Fruit fly (Drosophila melanogaster): ENCODE data around the gene Rpn5.

Gene Rpn5

DNA sequence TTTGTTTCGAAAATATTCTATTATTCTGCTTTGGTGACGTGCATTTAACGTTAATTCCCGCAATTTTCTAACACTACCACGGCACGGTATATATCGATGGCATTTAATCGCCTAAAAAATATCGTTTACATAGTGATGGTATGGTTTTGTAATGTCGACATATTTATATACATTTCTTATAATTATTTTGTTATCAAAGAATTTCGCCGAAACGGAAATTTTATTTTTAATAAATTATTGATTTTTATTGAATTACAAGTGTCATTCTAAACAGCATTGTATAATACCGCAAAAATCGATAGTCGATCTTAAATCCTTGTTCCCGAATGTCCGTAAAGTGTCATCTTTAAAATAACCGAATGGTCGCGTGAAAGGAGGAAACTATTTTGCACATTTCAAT lies 35.2 kb downstream of the Rpn5 start, which contains the start of the genes Sec20 and dgrn (continued):
- TF ChIP-seq nom (GFP tag; optimal IDR thresholded peaks at IDR 0.05) (no peak), CG12942 (GFP tag; optimal IDR thresholded peaks at IDR 0.05) (peak; percentile 59), Myb (GFP tag; optimal IDR thresholded peaks at IDR 0.05) (peak; percentile 64), CG7786 (GFP tag; optimal IDR thresholded peaks at IDR 0.05) (peak; percentile 39), CG12391 (tag; optimal IDR thresholded peaks at IDR 0.05) (peak; percentile 88), CG8281 (tag; optimal IDR thresholded peaks at IDR 0.05) (no peak), CG10462 (GFP tag; optimal IDR thresholded peaks at IDR 0.05) (peak; percentile 31), ewg (GFP tag; optimal IDR thresholded peaks at IDR 0.05) (peak; percentile 18), Atf6 (GFP tag; IDR thresholded peaks at IDR 0.05) (no peak), ro (GFP tag; IDR thresholded peaks at IDR 0.05) (no peak), pzg (GFP tag; optimal IDR thresholded peaks at IDR 0.05) (peak; percentile 77), dmrt11E (tag; optimal IDR thresholded peaks at IDR 0.05) (peak; percentile 75), MBD-R2 (GFP tag; IDR thresholded peaks at IDR 0.05) (peak; percentile 92), CG17385 (GFP tag; optimal IDR thresholded peaks at IDR 0.05) (peak; percentile 44), CG2678 (tag; optimal IDR thresholded peaks at IDR 0.05) (no peak), Sry-β (GFP tag; optimal IDR thresholded peaks at IDR 0.05) (no peak), jing (GFP tag; optimal IDR thresholded peaks at IDR 0.05) (no peak), wek (GFP tag; optimal IDR thresholded peaks at IDR 0.05) (no peak), pum (GFP tag; optimal IDR thresholded peaks at IDR 0.05) (peak; percentile 4), CG4360 (GFP tag; IDR thresholded peaks at IDR 0.05) (no peak), CG6175 (GFP tag; IDR thresholded peaks at IDR 0.05) (no peak), sisA (GFP tag; IDR thresholded peaks at IDR 0.05) (peak; percentile 60), CG17361 (GFP tag; IDR thresholded peaks at IDR 0.05) (peak; percentile 82), sens (GFP tag) (peak; percentile 86), mld (GFP tag; IDR thresholded peaks at IDR 0.05; ENCODE audit: partially characterized antibody) (peak; percentile 92), zfh1 (GFP tag; IDR thresholded peaks at IDR 0.05) (peak; percentile 66), p53 (GFP tag; optimal IDR thresholded peaks at IDR 0.05) (no peak), Hr39 (optimal IDR thresholded peaks at IDR 0.05) (no peak), bbx (GFP tag; IDR thresholded peaks at IDR 0.05; ENCODE audit: partially characterized antibody) (peak; percentile 94), bsh (GFP tag; optimal IDR thresholded peaks at IDR 0.05) (peak in 1 of 2 experiments; percentile 61), E2f2 (GFP tag; IDR thresholded peaks at IDR 0.05) (peak; percentile 69), CG18599 (GFP tag; optimal IDR thresholded peaks at IDR 0.05) (peak; percentile 67), Bteb2 (GFP tag; optimal IDR thresholded peaks at IDR 0.05) (peak; percentile 18), chinmo (GFP tag; IDR thresholded peaks at IDR 0.05; ENCODE audit: partially characterized antibody) (peak; percentile 85; the same call in 3 of the 4 replicates), cg (GFP tag; optimal IDR thresholded peaks at IDR 0.05) (no peak), stwl (tag; optimal IDR thresholded peaks at IDR 0.05) (peak; percentile 90), fu2 (GFP tag; optimal IDR thresholded peaks at IDR 0.05) (no peak), nmo (GFP tag; optimal IDR thresholded peaks at IDR 0.05) (peak; percentile 83), sim (GFP tag; IDR thresholded peaks at IDR 0.05) (no peak), CG12659 (GFP tag; optimal IDR thresholded peaks at IDR 0.05) (peak; percentile 82), maf-S (GFP tag; optimal IDR thresholded peaks at IDR 0.05) (no peak), chif (GFP tag; optimal IDR thresholded peaks at IDR 0.05) (no peak), lmd (GFP tag; IDR thresholded peaks at IDR 0.05) (peak; percentile 30; the same call in 1 of the 2 replicates), CG6683 (GFP tag; optimal IDR thresholded peaks at IDR 0.05) (no peak), CG7839 (tag; optimal IDR thresholded peaks at IDR 0.05) (peak; percentile 62), crol (GFP tag; IDR thresholded peaks at IDR 0.05) (no peak), D19A (tag; optimal IDR thresholded peaks at IDR 0.05) (peak; percentile 70), D (optimal IDR thresholded peaks at IDR 0.05) (no peak), D (GFP tag; optimal IDR thresholded peaks at IDR 0.05) (peak; percentile 24), Dad (GFP tag; optimal IDR thresholded peaks at IDR 0.05) (no peak), wor (GFP tag; IDR thresholded peaks at IDR 0.05) (no peak), GATAe (GFP tag; conservative IDR thresholded peaks at IDR 0.05) (no peak)

Data from whole organism, embryonic.